Comparison of ENCODE assay signal across 1 fruit fly cellular context in the genomic region with DNA sequence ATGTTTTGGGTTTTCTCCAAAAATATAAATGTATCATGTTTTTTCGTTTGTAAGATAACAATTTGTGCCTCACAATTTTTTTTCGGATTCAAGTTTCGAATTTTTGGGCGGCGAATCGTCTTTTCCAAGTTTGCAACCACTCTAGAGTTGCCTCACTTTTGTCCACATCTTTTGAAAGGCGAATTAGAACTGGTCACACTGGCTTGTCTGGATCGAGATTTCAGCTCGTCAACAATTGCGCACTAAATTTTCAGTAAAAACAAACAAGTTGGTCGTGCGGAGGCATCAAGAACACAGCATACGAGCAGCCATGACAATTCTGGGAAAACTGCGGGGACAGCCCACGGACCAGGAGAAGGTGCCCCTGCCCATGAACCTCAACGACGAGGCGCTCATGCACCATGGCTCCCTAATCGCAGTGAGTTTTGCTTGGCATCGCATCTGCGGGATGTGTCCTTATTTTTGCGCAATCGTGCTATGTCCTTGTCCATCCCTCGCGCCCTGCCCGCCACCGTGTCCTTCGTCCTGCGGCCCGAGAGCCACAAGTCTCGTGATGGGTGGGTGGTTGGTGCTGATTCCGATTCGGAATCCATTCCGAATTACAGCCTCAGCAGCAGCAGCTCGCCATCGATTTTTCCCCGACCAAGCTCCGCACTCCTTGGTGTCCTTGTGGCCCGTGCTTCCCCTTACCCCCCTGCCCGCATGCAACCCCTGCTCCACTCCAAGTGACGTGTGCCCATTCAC.
TF ChIP-seq lines count a peak whose summit lies in the region.

Gene CG3662, plus strand, starts transcription at position 48 of the 744 bp plus-strand sequence.

TF ChIP-seq in whole organism, embryonic, 481 proteins besides CTCF, POLR2A, EP300 and RAD21 (continued from another document and continues in another):
- TF ChIP-seq vvl (GFP tag; IDR thresholded peaks at IDR 0.05; lab: Robert Waterston, UW) = 0 out of 2 replicates have a peak, but pooled peaks have one; percentile 24
- no peak for TF ChIP-seq HHEX (GFP tag; optimal IDR thresholded peaks at IDR 0.05; lab: Kevin White, UChicago)
- TF ChIP-seq CG30403 (GFP tag; optimal IDR thresholded peaks at IDR 0.05; lab: Kevin White, UChicago) = no peak
- peak; percentile 77 for TF ChIP-seq YL-1 (GFP tag; optimal IDR thresholded peaks at IDR 0.05; lab: Kevin White, UChicago)
- TF ChIP-seq wdn (GFP tag; IDR thresholded peaks at IDR 0.05; lab: Robert Waterston, UW) = no peak
- TF ChIP-seq Bteb2 (GFP tag; optimal IDR thresholded peaks at IDR 0.05; lab: Kevin White, UChicago) = no peak
- TF ChIP-seq Xbp1 (GFP tag; optimal IDR thresholded peaks at IDR 0.05; lab: Kevin White, UChicago) = no peak
- TF ChIP-seq CG4328 (GFP tag; optimal IDR thresholded peaks at IDR 0.05; lab: Kevin White, UChicago) = no peak
- no peak for TF ChIP-seq CG10565 (GFP tag; optimal IDR thresholded peaks at IDR 0.05; lab: Kevin White, UChicago)
- TF ChIP-seq CG17186 (GFP tag; optimal IDR thresholded peaks at IDR 0.05; lab: Kevin White, UChicago) = peak; percentile 83
- no peak for TF ChIP-seq CG14050 (GFP tag; IDR thresholded peaks at IDR 0.05; lab: Robert Waterston, UW)
- TF ChIP-seq CG12104 (GFP tag; optimal IDR thresholded peaks at IDR 0.05; lab: Kevin White, UChicago) = no peak
- no peak for TF ChIP-seq CG33557 (GFP tag; optimal IDR thresholded peaks at IDR 0.05; lab: Kevin White, UChicago)
- no peak for TF ChIP-seq CG18599 (GFP tag; optimal IDR thresholded peaks at IDR 0.05; lab: Kevin White, UChicago)
- no peak for TF ChIP-seq Drgx (GFP tag; IDR thresholded peaks at IDR 0.05; lab: Robert Waterston, UW)
- peak; percentile 43; the same call in 1 of the 3 replicates for TF ChIP-seq CG34422 (GFP tag; IDR thresholded peaks at IDR 0.05; lab: Robert Waterston, UW)
- TF ChIP-seq shn (GFP tag; optimal IDR thresholded peaks at IDR 0.05; lab: Kevin White, UChicago) = no peak
- TF ChIP-seq Fer1 (GFP tag; optimal IDR thresholded peaks at IDR 0.05; lab: Kevin White, UChicago) = peak; percentile 33
- TF ChIP-seq Atf6 (GFP tag; IDR thresholded peaks at IDR 0.05; lab: Robert Waterston, UW) = no peak
- TF ChIP-seq CG4730 (GFP tag; IDR thresholded peaks at IDR 0.05; lab: Robert Waterston, UW) = no peak
- peak; percentile 71 for TF ChIP-seq Ets97D (GFP tag; optimal IDR thresholded peaks at IDR 0.05; lab: Kevin White, UChicago)
- no peak for TF ChIP-seq CG17912 (GFP tag; optimal IDR thresholded peaks at IDR 0.05; lab: Kevin White, UChicago)
- TF ChIP-seq sens-2 (GFP tag; IDR thresholded peaks at IDR 0.05; lab: Robert Waterston, UW) = no peak
- TF ChIP-seq psq (GFP tag; optimal IDR thresholded peaks at IDR 0.05; lab: Kevin White, UChicago) = no peak
- TF ChIP-seq Sox102F (GFP tag; optimal IDR thresholded peaks at IDR 0.05; lab: Kevin White, UChicago) = no peak
- TF ChIP-seq CG10147 (GFP tag; optimal IDR thresholded peaks at IDR 0.05; lab: Kevin White, UChicago) = peak; percentile 1
- no peak for TF ChIP-seq CG6791 (GFP tag; IDR thresholded peaks at IDR 0.05; lab: Robert Waterston, UW; ENCODE audit: partially characterized antibody)
- peak; percentile 60 for TF ChIP-seq phol (tag; optimal IDR thresholded peaks at IDR 0.05; lab: Kevin White, UChicago)
- no peak for TF ChIP-seq NFAT (GFP tag; IDR thresholded peaks at IDR 0.05; lab: Robert Waterston, UW)
- TF ChIP-seq croc (GFP tag; conservative IDR thresholded peaks at IDR 0.05; lab: Robert Waterston, UW) = no peak
- TF ChIP-seq cg (GFP tag; optimal IDR thresholded peaks at IDR 0.05; lab: Kevin White, UChicago) = no peak
- TF ChIP-seq TFAM (GFP tag; optimal IDR thresholded peaks at IDR 0.05; lab: Kevin White, UChicago) = no peak
- no peak for TF ChIP-seq CG17802 (tag; optimal IDR thresholded peaks at IDR 0.05; lab: Kevin White, UChicago)
- TF ChIP-seq CG12155 (GFP tag; optimal IDR thresholded peaks at IDR 0.05; lab: Kevin White, UChicago) = no peak
- 0 out of 2 replicates have a peak, but pooled peaks have one; percentile 32 for TF ChIP-seq CG32767 (GFP tag; IDR thresholded peaks at IDR 0.05; lab: Robert Waterston, UW)
- no peak for TF ChIP-seq fru (optimal IDR thresholded peaks at IDR 0.05; lab: Kevin White, UChicago)
- no peak for TF ChIP-seq dimm (GFP tag; IDR thresholded peaks at IDR 0.05; lab: Robert Waterston, UW)
- TF ChIP-seq Dp (GFP tag; optimal IDR thresholded peaks at IDR 0.05; lab: Kevin White, UChicago) = peak; percentile 98
- no peak for TF ChIP-seq usp (GFP tag; optimal IDR thresholded peaks at IDR 0.05; lab: Kevin White, UChicago)
- TF ChIP-seq lola (GFP tag; optimal IDR thresholded peaks at IDR 0.05; lab: Kevin White, UChicago) = no peak
- peak; percentile 19 for TF ChIP-seq grau (tag; optimal IDR thresholded peaks at IDR 0.05; lab: Kevin White, UChicago)
- peak; percentile 34 for TF ChIP-seq Dek (tag; optimal IDR thresholded peaks at IDR 0.05; lab: Kevin White, UChicago)
- no peak for TF ChIP-seq CG32772 (GFP tag; IDR thresholded peaks at IDR 0.05; lab: Robert Waterston, UW)
- TF ChIP-seq CG13296 (GFP tag; optimal IDR thresholded peaks at IDR 0.05; lab: Kevin White, UChicago) = no peak
- no peak for TF ChIP-seq Blimp-1 (GFP tag; optimal IDR thresholded peaks at IDR 0.05; lab: Kevin White, UChicago)
- TF ChIP-seq CG11504 (tag; optimal IDR thresholded peaks at IDR 0.05; lab: Kevin White, UChicago) = peak; percentile 46
- TF ChIP-seq CG10979 (tag; optimal IDR thresholded peaks at IDR 0.05; lab: Kevin White, UChicago) = no peak
- TF ChIP-seq CG17361 (GFP tag; IDR thresholded peaks at IDR 0.05; lab: Robert Waterston, UW) = no peak
- TF ChIP-seq CoRest (tag; optimal IDR thresholded peaks at IDR 0.05; lab: Kevin White, UChicago) = peak; percentile 39
- TF ChIP-seq CG4404 (GFP tag; IDR thresholded peaks at IDR 0.05; lab: Robert Waterston, UW) = no peak
- TF ChIP-seq Poxn (GFP tag; IDR thresholded peaks at IDR 0.05; lab: Robert Waterston, UW) = no peak
- peak; percentile 46 for TF ChIP-seq Sin3A (optimal IDR thresholded peaks at IDR 0.05; lab: Kevin White, UChicago)
- no peak for TF ChIP-seq Ssrp (tag; optimal IDR thresholded peaks at IDR 0.05; lab: Kevin White, UChicago)
- no peak for TF ChIP-seq ac (GFP tag; optimal IDR thresholded peaks at IDR 0.05; lab: Kevin White, UChicago)
- peak; percentile 11 for TF ChIP-seq HLHmδ (GFP tag; optimal IDR thresholded peaks at IDR 0.05; lab: Kevin White, UChicago)
- no peak for TF ChIP-seq ind (GFP tag; optimal IDR thresholded peaks at IDR 0.05; lab: Kevin White, UChicago)
- no peak for TF ChIP-seq Chrac-16 (GFP tag; optimal IDR thresholded peaks at IDR 0.05; lab: Kevin White, UChicago)
- TF ChIP-seq fd96Cb (tag; optimal IDR thresholded peaks at IDR 0.05; lab: Kevin White, UChicago) = no peak
- TF ChIP-seq Elba2 (GFP tag; optimal IDR thresholded peaks at IDR 0.05; lab: Kevin White, UChicago) = no peak
- TF ChIP-seq esg (GFP tag; conservative IDR thresholded peaks at IDR 0.05; lab: Robert Waterston, UW) = no peak
- TF ChIP-seq Dbx (GFP tag; IDR thresholded peaks at IDR 0.05; lab: Robert Waterston, UW) = peak; percentile 5; the same call in 1 of the 3 replicates
- TF ChIP-seq CG8359 (GFP tag; optimal IDR thresholded peaks at IDR 0.05; lab: Kevin White, UChicago; ENCODE audit: borderline replicate concordance) = no peak
- TF ChIP-seq CG2889 (GFP tag; IDR thresholded peaks at IDR 0.05; lab: Robert Waterston, UW) = no peak
- no peak for TF ChIP-seq H2.0 (GFP tag; IDR thresholded peaks at IDR 0.05; lab: Robert Waterston, UW)
- TF ChIP-seq Nf-YC (tag; optimal IDR thresholded peaks at IDR 0.05; lab: Kevin White, UChicago) = peak; percentile 20
- TF ChIP-seq CG7839 (tag; optimal IDR thresholded peaks at IDR 0.05; lab: Kevin White, UChicago) = no peak
- no peak for TF ChIP-seq Lim3 (GFP tag; IDR thresholded peaks at IDR 0.05; lab: Robert Waterston, UW)
- TF ChIP-seq CG7745 (tag; optimal IDR thresholded peaks at IDR 0.05; lab: Kevin White, UChicago) = no peak
- TF ChIP-seq dan (GFP tag; IDR thresholded peaks at IDR 0.05; lab: Robert Waterston, UW) = no peak
- TF ChIP-seq hb (GFP tag; IDR thresholded peaks at IDR 0.05; lab: Robert Waterston, UW; ENCODE audit: partially characterized antibody) = no peak
- TF ChIP-seq ash1 (GFP tag; optimal IDR thresholded peaks at IDR 0.05; lab: Kevin White, UChicago) = no peak
- no peak for TF ChIP-seq CG2202 (tag; optimal IDR thresholded peaks at IDR 0.05; lab: Kevin White, UChicago)
- no peak for TF ChIP-seq sna (GFP tag; IDR thresholded peaks at IDR 0.05; lab: Robert Waterston, UW; ENCODE audit: partially characterized antibody)
- no peak for TF ChIP-seq jigr1 (GFP tag; IDR thresholded peaks at IDR 0.05; lab: Robert Waterston, UW)
- TF ChIP-seq Fer2 (tag; optimal IDR thresholded peaks at IDR 0.05; lab: Kevin White, UChicago) = no peak
- TF ChIP-seq ranshi (GFP tag; IDR thresholded peaks at IDR 0.05; lab: Robert Waterston, UW) = no peak
- TF ChIP-seq zen2 (GFP tag; IDR thresholded peaks at IDR 0.05; lab: Robert Waterston, UW; ENCODE audit: partially characterized antibody) = no peak
- no peak for TF ChIP-seq CG11085 (GFP tag; IDR thresholded peaks at IDR 0.05; lab: Robert Waterston, UW)
- TF ChIP-seq CG12942 (GFP tag; optimal IDR thresholded peaks at IDR 0.05; lab: Kevin White, UChicago) = no peak
- no peak for TF ChIP-seq CG12769 (tag; optimal IDR thresholded peaks at IDR 0.05; lab: Kevin White, UChicago)
- TF ChIP-seq luna (GFP tag; optimal IDR thresholded peaks at IDR 0.05; lab: Kevin White, UChicago) = no peak
- no peak for TF ChIP-seq lov (optimal IDR thresholded peaks at IDR 0.05; lab: Kevin White, UChicago)
- TF ChIP-seq lov (GFP tag; IDR thresholded peaks at IDR 0.05; lab: Robert Waterston, UW) = no peak
- no peak for TF ChIP-seq NC2β (GFP tag; optimal IDR thresholded peaks at IDR 0.05; lab: Kevin White, UChicago)
- no peak for TF ChIP-seq CG4360 (GFP tag; IDR thresholded peaks at IDR 0.05; lab: Robert Waterston, UW)
- no peak for TF ChIP-seq CG12071 (GFP tag; optimal IDR thresholded peaks at IDR 0.05; lab: Kevin White, UChicago)
- no peak for TF ChIP-seq pho (GFP tag; optimal IDR thresholded peaks at IDR 0.05; lab: Kevin White, UChicago)
- no peak for TF ChIP-seq HLH3B (GFP tag; IDR thresholded peaks at IDR 0.05; lab: Robert Waterston, UW)
- no peak for TF ChIP-seq vnd (GFP tag; IDR thresholded peaks at IDR 0.05; lab: Robert Waterston, UW; ENCODE audit: partially characterized antibody)
- TF ChIP-seq inv (GFP tag; IDR thresholded peaks at IDR 0.05; lab: Robert Waterston, UW; ENCODE audit: partially characterized antibody) = no peak
- no peak for TF ChIP-seq CG31224 (GFP tag; IDR thresholded peaks at IDR 0.05; lab: Robert Waterston, UW)
- TF ChIP-seq onecut (GFP tag; IDR thresholded peaks at IDR 0.05; lab: Robert Waterston, UW) = peak; percentile 99
- TF ChIP-seq CG8944 (GFP tag; optimal IDR thresholded peaks at IDR 0.05; lab: Kevin White, UChicago) = no peak
- no peak for TF ChIP-seq ase (GFP tag; IDR thresholded peaks at IDR 0.05; lab: Robert Waterston, UW)
- TF ChIP-seq CG3995 (GFP tag; optimal IDR thresholded peaks at IDR 0.05; lab: Kevin White, UChicago) = no peak
- peak; percentile 69 for TF ChIP-seq MBD-R2 (GFP tag; IDR thresholded peaks at IDR 0.05; lab: Robert Waterston, UW)
- TF ChIP-seq CG12236 (GFP tag; optimal IDR thresholded peaks at IDR 0.05; lab: Kevin White, UChicago) = no peak
- TF ChIP-seq CG11456 (GFP tag; IDR thresholded peaks at IDR 0.05; lab: Robert Waterston, UW) = no peak
- TF ChIP-seq Bdp1 (GFP tag; optimal IDR thresholded peaks at IDR 0.05; lab: Kevin White, UChicago) = no peak
- no peak for TF ChIP-seq H15 (GFP tag; IDR thresholded peaks at IDR 0.05; lab: Robert Waterston, UW)
- no peak for TF ChIP-seq CG15011 (GFP tag; optimal IDR thresholded peaks at IDR 0.05; lab: Kevin White, UChicago)
- TF ChIP-seq slou (GFP tag; optimal IDR thresholded peaks at IDR 0.05; lab: Kevin White, UChicago) = no peak
- TF ChIP-seq HLH4C (GFP tag; IDR thresholded peaks at IDR 0.05; lab: Robert Waterston, UW; ENCODE audit: partially characterized antibody) = 0 out of 3 replicates have a peak, but pooled peaks have one; percentile 20
- TF ChIP-seq schlank (tag; optimal IDR thresholded peaks at IDR 0.05; lab: Kevin White, UChicago) = no peak
- no peak for TF ChIP-seq mld (GFP tag; IDR thresholded peaks at IDR 0.05; lab: Robert Waterston, UW; ENCODE audit: partially characterized antibody)
- no peak for TF ChIP-seq wor (GFP tag; IDR thresholded peaks at IDR 0.05; lab: Robert Waterston, UW)
- TF ChIP-seq Awh (GFP tag; IDR thresholded peaks at IDR 0.05; lab: Robert Waterston, UW) = no peak
- no peak for TF ChIP-seq CG13424 (tag; optimal IDR thresholded peaks at IDR 0.05; lab: Kevin White, UChicago)
- peak; percentile 7 for TF ChIP-seq CG17829 (tag; optimal IDR thresholded peaks at IDR 0.05; lab: Kevin White, UChicago)
- TF ChIP-seq cas (GFP tag; IDR thresholded peaks at IDR 0.05; lab: Robert Waterston, UW) = no peak
- peak; percentile 15 for TF ChIP-seq CG7987 (GFP tag; optimal IDR thresholded peaks at IDR 0.05; lab: Kevin White, UChicago)
- TF ChIP-seq abd-A (tag; optimal IDR thresholded peaks at IDR 0.05; lab: Kevin White, UChicago) = no peak
- no peak for TF ChIP-seq CG11696 (GFP tag; IDR thresholded peaks at IDR 0.05; lab: Robert Waterston, UW)
- no peak for TF ChIP-seq gcm (GFP tag; optimal IDR thresholded peaks at IDR 0.05; lab: Kevin White, UChicago)
- no peak for TF ChIP-seq CG10959 (GFP tag; IDR thresholded peaks at IDR 0.05; lab: Robert Waterston, UW)
- no peak for TF ChIP-seq Side (GFP tag; optimal IDR thresholded peaks at IDR 0.05; lab: Kevin White, UChicago)
- TF ChIP-seq pum (GFP tag; optimal IDR thresholded peaks at IDR 0.05; lab: Kevin White, UChicago) = no peak
- no peak for TF ChIP-seq br (optimal IDR thresholded peaks at IDR 0.05; lab: Kevin White, UChicago)
- peak; percentile 47 for TF ChIP-seq CG15601 (tag; optimal IDR thresholded peaks at IDR 0.05; lab: Kevin White, UChicago)
- no peak for TF ChIP-seq bsh (GFP tag; optimal IDR thresholded peaks at IDR 0.05; lab: Kevin White, UChicago)
- TF ChIP-seq CG4424 (GFP tag; optimal IDR thresholded peaks at IDR 0.05; lab: Kevin White, UChicago) = no peak
- no peak for TF ChIP-seq CG3838 (GFP tag; optimal IDR thresholded peaks at IDR 0.05; lab: Kevin White, UChicago)
- no peak for TF ChIP-seq CG6254 (GFP tag; optimal IDR thresholded peaks at IDR 0.05; lab: Kevin White, UChicago)
- TF ChIP-seq BEAF-32 (GFP tag; optimal IDR thresholded peaks at IDR 0.05; lab: Kevin White, UChicago) = peak; percentile 52
- TF ChIP-seq al (GFP tag; IDR thresholded peaks at IDR 0.05; lab: Robert Waterston, UW) = no peak
- peak; percentile 85 for TF ChIP-seq Deaf1 (tag; optimal IDR thresholded peaks at IDR 0.05; lab: Kevin White, UChicago)
- TF ChIP-seq lmd (GFP tag; IDR thresholded peaks at IDR 0.05; lab: Robert Waterston, UW) = no peak
- TF ChIP-seq sim (GFP tag; IDR thresholded peaks at IDR 0.05; lab: Robert Waterston, UW) = no peak
